Worm (Caenorhabditis elegans) whole organism, L4/young adult: ENCODE results near the gene C06E1.9.

Experiments used
- W03F9.2 ChIP-seq: fragments of 150-350 bp; optimal IDR thresholded peaks from 2 replicates; lab custom pipeline; 2014; ENCODE audit warnings: missing biosample characterization, missing genetic modification characterization
- dao-5 ChIP-seq: sonication (generic microtip); optimal IDR thresholded peaks from 2 replicates; lab custom pipeline; 2016; ENCODE audit warnings: missing genotype, missing genetic modification characterization, moderate library complexity, missing compliant biosample characterization
- him-1 ChIP-seq: sonication (generic microtip); optimal IDR thresholded peaks from 2 replicates; lab custom pipeline; 2016; ENCODE audit warnings: missing genotype, missing genetic modification reagents, missing genetic modification characterization, missing compliant biosample characterization

- TF ChIP-seq him-1 (tag; lab: Kevin White, UChicago) (no peak), W03F9.2 (tag; lab: Kevin White, UChicago) (no peak), dao-5 (tag; lab: Kevin White, UChicago) (no peak)
Measured at ce11 chrIII:8560398-8560797, 49.2 kb downstream of the C06E1.9 start.
